Worm (Caenorhabditis elegans) whole organism, midembryonic: Measurements from ENCODE around the gene hgap-2.

ENCODE experiments used
- flt-1 ChIP-seq: fragments of 200-800 bp; sonication (Bioruptor generic); IDR thresholded peaks from 2 replicates; pipeline ENCODE4 v1.3.6; 2022; ENCODE audit warnings: missing genetic modification characterization, missing compliant biosample characterization
- klf-2 ChIP-seq: fragments of 200-800 bp; sonication (Bioruptor generic); conservative IDR thresholded peaks from 2 replicates; pipeline ENCODE4 v1.3.6; 2022; ENCODE audit warnings: missing genetic modification reagents, missing genetic modification characterization, missing compliant biosample characterization
- ztf-23 ChIP-seq: fragments of 200-800 bp; sonication (Bioruptor generic); IDR thresholded peaks from 2 replicates; pipeline ENCODE4 v1.3.6; 2022; ENCODE audit warnings: missing genetic modification reagents, missing genetic modification characterization, missing compliant biosample characterization

DNA sequence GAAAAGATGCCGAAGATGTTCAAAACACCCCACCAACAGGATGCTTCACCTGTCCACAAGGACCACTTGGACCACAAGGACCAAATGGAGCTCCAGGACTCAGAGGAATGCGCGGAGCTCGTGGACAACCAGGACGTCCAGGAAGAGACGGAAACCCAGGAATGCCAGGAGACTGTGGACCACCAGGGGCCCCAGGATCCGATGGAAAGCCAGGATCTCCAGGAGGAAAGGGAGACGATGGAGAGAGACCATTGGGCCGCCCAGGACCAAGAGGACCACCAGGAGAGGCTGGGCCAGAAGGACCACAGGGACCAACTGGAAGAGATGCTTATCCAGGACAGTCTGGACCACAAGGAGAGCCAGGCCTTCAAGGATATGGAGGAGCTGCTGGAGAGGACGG, 48.9 kb upstream of the hgap-2 start:
- TF ChIP-seq klf-2 (no peak), flt-1 (GFP tag; lab: Robert Waterston, UW) (no peak), ztf-23 (GFP tag; lab: Robert Waterston, UW) (no peak)
